Fruit fly (Drosophila melanogaster): ENCODE measurements around the gene mbf1.

The mbf1 gene

DNA sequence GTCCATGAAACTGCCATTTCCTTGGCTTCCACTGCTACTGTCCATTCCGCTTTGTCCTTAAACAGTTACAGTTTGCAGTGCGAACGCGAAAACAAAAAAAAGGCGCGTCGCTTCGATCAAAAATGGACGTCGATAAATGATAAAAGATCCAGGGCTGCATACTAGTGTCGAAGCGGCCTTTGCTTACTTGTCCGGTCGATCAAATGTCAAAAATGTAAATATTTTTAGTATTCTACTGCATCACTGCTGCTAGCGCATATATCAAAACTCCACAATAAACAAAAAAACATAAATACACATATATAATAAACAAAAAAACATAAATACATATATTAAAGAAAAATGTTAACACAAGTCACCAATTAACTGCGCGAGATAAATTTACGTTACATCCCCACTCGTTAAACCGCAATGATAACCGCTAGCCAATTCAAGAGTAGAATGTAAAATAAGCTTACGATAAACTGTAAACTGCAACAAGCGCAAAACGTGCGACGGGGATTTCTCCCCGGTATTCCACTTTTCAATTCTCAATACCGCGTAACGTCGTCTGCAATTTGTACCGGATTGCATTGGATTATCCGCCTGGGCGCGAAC is 20.8 kb downstream of the mbf1 start, which contains the start of the genes spd-2 and Apl:
spd-2 (minus strand) TSS at position 93 of the 597 bp plus-strand sequence.
Apl (plus strand) TSS at position 260 of the 597 bp plus-strand sequence.
- TF ChIP-seq pan (optimal IDR thresholded peaks at IDR 0.05) (no peak), usp (GFP tag; optimal IDR thresholded peaks at IDR 0.05) (no peak), EcR (GFP tag; optimal IDR thresholded peaks at IDR 0.05) (no peak), Dll (optimal IDR thresholded peaks at IDR 0.05) (no peak), CG8478 (optimal IDR thresholded peaks at IDR 0.05) (no peak), psq (optimal IDR thresholded peaks at IDR 0.05) (no peak)

DNA sequence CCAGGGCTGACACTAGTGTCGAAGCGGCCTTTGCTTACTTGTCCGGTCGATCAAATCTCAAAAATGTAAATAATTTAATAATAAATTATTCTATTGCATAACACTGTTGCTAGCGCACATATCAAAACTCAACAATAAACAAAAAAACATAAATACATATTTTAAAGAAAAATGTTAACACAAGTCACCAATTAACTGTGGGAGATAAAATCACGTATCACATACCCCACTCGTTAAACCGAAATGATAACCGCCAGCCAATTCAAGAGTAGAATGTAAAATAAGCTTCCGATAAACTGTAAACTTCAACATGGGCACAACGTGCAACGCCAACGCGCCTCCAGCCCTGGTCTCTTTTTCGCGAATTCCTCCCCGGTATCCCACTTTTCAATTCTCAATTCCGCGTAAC is 28.5 kb downstream of the mbf1 start, which contains the start of gene Arts:
Arts (plus strand) TSS at position 116 of the 409 bp plus-strand sequence.
- TF ChIP-seq Dll (optimal IDR thresholded peaks at IDR 0.05) = no peak
- no peak for TF ChIP-seq usp (GFP tag; optimal IDR thresholded peaks at IDR 0.05)
- TF ChIP-seq CG8478 (optimal IDR thresholded peaks at IDR 0.05) = no peak
- no peak for TF ChIP-seq pan (optimal IDR thresholded peaks at IDR 0.05)
- no peak for TF ChIP-seq psq (optimal IDR thresholded peaks at IDR 0.05)
- TF ChIP-seq EcR (GFP tag; optimal IDR thresholded peaks at IDR 0.05) = no peak

DNA sequence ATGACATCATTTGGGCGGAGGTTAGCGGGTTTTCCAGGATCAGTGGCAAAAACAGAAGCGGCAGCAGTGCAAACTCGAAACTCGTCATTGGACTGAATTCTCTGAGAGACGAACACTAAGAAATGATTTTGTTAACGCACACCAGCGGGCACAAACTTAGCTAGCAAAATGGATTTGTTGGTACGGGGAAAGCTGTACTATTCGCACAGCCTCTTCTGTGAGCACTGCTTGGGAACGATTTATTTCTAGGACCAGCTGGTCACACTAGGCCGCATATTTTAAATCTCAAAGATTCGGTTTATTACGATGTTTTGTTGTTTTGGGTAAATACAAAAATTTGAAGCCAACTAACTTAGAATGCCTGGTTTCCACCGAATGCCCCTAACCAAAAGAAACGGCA is 34.9 kb downstream of the mbf1 start, which contains the start of gene CG4098:
CG4098 (minus strand) TSS at position 228 of the 400 bp plus-strand sequence.
- TF ChIP-seq Dll (optimal IDR thresholded peaks at IDR 0.05) = no peak
- TF ChIP-seq EcR (GFP tag; optimal IDR thresholded peaks at IDR 0.05) = no peak
- TF ChIP-seq CG8478 (optimal IDR thresholded peaks at IDR 0.05) = no peak
- no peak for TF ChIP-seq usp (GFP tag; optimal IDR thresholded peaks at IDR 0.05)
- TF ChIP-seq psq (optimal IDR thresholded peaks at IDR 0.05) = no peak
- TF ChIP-seq pan (optimal IDR thresholded peaks at IDR 0.05) = no peak

DNA sequence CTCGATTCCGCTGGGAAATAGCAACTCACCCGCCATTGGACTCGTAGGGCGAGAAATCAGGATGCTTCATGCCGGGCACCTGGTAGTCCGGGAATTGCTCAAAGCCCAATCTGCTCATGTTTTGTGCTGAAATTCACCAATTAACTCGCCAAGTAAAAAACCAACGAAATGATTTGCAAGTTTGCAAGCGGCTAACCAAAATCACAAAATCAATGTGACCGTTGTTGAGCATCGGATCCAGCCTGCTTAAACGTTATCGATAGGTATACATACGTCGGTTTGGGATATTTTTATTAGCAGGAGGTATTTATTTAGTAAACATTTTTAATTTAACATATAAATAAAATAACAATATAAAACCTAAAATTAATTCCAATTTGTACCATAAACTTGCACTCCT is 36.0 kb downstream of the mbf1 start, which contains the start of gene Prosbeta6:
Prosbeta6 (minus strand) TSS at position 218 of the 400 bp plus-strand sequence.
- TF ChIP-seq Dll (optimal IDR thresholded peaks at IDR 0.05) (no peak), pan (optimal IDR thresholded peaks at IDR 0.05) (no peak)

DNA sequence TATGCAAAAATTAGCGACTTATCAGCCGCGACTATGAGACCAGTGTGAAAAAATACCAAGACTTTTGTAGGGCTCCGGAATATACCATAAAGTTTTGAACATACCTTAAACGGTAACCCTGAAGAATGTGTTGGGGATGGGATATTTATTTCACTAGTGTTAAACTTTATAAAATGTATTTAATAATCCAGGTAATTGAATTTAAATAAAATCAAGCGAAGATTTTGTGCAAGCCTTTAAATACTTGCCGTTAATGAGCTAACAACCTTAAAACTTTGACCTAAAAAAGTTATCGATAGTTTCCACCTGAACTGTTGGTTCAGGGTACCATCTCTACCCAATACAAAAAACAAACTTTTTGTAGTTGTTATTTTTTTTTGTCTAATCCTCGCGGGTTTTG is 37.9 kb downstream of the mbf1 start, which contains the start of gene CG4101:
CG4101 (plus strand) TSS at position 335 of the 400 bp plus-strand sequence.
- TF ChIP-seq usp (GFP tag; optimal IDR thresholded peaks at IDR 0.05) = no peak
- TF ChIP-seq CG8478 (optimal IDR thresholded peaks at IDR 0.05) = no peak
- no peak for TF ChIP-seq EcR (GFP tag; optimal IDR thresholded peaks at IDR 0.05)
- no peak for TF ChIP-seq pan (optimal IDR thresholded peaks at IDR 0.05)
- no peak for TF ChIP-seq psq (optimal IDR thresholded peaks at IDR 0.05)
- no peak for TF ChIP-seq Dll (optimal IDR thresholded peaks at IDR 0.05)

DNA sequence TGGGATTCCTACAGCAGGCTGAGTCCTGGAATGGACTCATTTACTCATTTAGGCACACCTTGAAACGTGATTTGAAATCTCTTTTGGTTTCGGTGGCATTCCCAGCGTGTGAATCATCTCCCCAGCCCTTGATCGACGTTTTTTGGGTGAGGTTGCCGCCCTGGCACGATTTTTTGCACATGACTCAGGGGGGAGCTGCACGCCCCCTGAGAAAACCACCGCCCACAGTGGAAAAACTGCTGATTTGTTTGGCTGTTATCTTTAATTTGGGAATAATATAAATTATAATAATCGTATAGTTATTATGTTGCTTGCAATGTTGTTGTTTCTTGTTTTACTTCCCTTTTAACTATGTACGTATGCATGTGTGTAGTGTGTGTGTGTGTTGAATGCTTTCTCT is 38.7 kb downstream of the mbf1 start:
- TF ChIP-seq Dll (optimal IDR thresholded peaks at IDR 0.05) = no peak

DNA sequence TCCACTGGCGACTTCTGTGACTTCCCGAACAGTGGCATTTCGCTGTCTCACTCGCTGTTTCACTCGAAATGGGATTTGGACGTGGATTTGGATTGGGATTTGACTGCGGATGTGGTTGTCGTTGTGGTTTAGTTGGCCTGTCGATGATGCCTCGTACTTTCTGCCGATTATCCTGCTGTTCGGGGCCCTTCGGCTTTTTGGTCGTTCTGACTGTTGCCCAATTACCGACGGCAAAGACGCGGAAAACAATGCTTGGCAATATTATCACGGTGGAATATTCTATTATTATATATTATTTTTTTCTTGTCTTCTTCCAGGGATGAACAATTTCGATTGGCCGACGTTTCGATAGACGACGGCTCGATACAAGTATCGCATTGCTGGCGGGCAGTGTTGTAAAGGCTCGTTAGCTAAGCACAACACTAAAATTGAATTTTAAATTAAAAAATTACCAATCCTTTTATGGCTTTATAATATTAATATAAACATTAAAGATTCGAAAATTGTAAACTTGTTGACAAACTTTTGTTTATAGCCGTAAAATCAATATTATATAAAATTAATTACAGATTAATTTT is 41.0 kb downstream of the mbf1 start, which contains the start of gene Mo25:
Mo25 (minus strand) TSS at position 341 of the 578 bp plus-strand sequence.
- TF ChIP-seq CG8478 (optimal IDR thresholded peaks at IDR 0.05) (peak; percentile 18), usp (GFP tag; optimal IDR thresholded peaks at IDR 0.05) (no peak)

DNA sequence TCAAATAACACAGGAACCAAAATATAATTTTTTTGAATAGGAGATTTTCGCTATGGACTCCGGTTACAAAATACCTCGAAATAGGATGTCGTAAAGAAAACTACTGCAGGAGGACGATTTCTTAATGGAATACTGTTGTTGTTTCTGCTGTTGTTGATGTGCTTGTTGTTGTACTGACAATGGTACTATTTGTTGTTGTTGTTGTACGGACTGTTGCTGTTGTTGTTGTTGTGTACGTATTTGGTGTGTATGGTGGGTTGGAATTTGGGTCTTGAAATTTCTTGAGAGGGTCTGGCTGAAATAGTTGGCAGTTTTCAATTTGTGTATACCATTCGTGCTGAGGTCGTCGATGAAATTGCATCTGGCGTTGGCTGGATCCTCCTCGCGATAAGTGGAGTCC is 52.0 kb downstream of the mbf1 start:
- TF ChIP-seq EcR (GFP tag; optimal IDR thresholded peaks at IDR 0.05) (no peak), Dll (optimal IDR thresholded peaks at IDR 0.05) (no peak), CG8478 (optimal IDR thresholded peaks at IDR 0.05) (no peak), psq (optimal IDR thresholded peaks at IDR 0.05) (no peak), usp (GFP tag; optimal IDR thresholded peaks at IDR 0.05) (no peak), pan (optimal IDR thresholded peaks at IDR 0.05) (no peak)
